Worm (Caenorhabditis elegans): ENCODE results near the gene T24E12.13.

ce11 chrII:3785257-3785656 is 2.0 kb upstream of the T24E12.13 start, which contains the start of gene T24E12.1:
- TF ChIP-seq him-1 (tag; optimal IDR thresholded peaks at IDR 0.05) = no peak
- no peak for TF ChIP-seq W03F9.2 (tag; optimal IDR thresholded peaks at IDR 0.05)
- TF ChIP-seq dao-5 (tag; optimal IDR thresholded peaks at IDR 0.05) = no peak
